Worm (Caenorhabditis elegans): ENCODE measurements around the gene npp-26.

Gene npp-26

ce11 chrIV:4809397-4809796 lies 44.9 kb downstream of the npp-26 start, which contains the start of gene ubxn-6:
TSS of gene ubxn-6 (minus strand) at chrIV:4809497.
- TF ChIP-seq Y116A8C.19 (tag; optimal IDR thresholded peaks at IDR 0.05; ENCODE audit: borderline replicate concordance) = no peak
- TF ChIP-seq mef-2 (tag; optimal IDR thresholded peaks at IDR 0.05) = no peak
- TF ChIP-seq unc-98 (GFP tag; IDR thresholded peaks at IDR 0.05) = no peak
- no peak for TF ChIP-seq egl-13 (tag; optimal IDR thresholded peaks at IDR 0.05)
- TF ChIP-seq unc-130 (tag; optimal IDR thresholded peaks at IDR 0.05) = no peak
- TF ChIP-seq lin-13 (GFP tag; optimal IDR thresholded peaks at IDR 0.05) = no peak
- no peak for TF ChIP-seq lin-35 (GFP tag; optimal IDR thresholded peaks at IDR 0.05)
- no peak for TF ChIP-seq fkh-4 (tag; optimal IDR thresholded peaks at IDR 0.05; ENCODE audit: borderline replicate concordance)
- TF ChIP-seq snpc-4 (tag; optimal IDR thresholded peaks at IDR 0.05) = no peak

- TF ChIP-seq nhr-20 (tag; optimal IDR thresholded peaks at IDR 0.05) = no peak
- no peak for TF ChIP-seq lin-14 (GFP tag; optimal IDR thresholded peaks at IDR 0.05)
- TF ChIP-seq blmp-1 (tag; optimal IDR thresholded peaks at IDR 0.05) = no peak
- TF ChIP-seq C34B4.2 (tag; optimal IDR thresholded peaks at IDR 0.05) = no peak
- no peak for TF ChIP-seq egl-13 (tag; optimal IDR thresholded peaks at IDR 0.05)
- no peak for TF ChIP-seq jun-1 (tag; optimal IDR thresholded peaks at IDR 0.05)
- no peak for TF ChIP-seq efl-1 (optimal IDR thresholded peaks at IDR 0.05)
- no peak for TF ChIP-seq efl-1 (GFP tag; optimal IDR thresholded peaks at IDR 0.05 in 1 of 2)
- TF ChIP-seq lir-3 (tag; optimal IDR thresholded peaks at IDR 0.05; ENCODE audit: poor library complexity) = no peak
- no peak for TF ChIP-seq sup-37 (GFP tag; optimal IDR thresholded peaks at IDR 0.05)
- TF ChIP-seq egl-27 (tag; optimal IDR thresholded peaks at IDR 0.05) = no peak
- no peak for TF ChIP-seq hpl-2 (GFP tag; optimal IDR thresholded peaks at IDR 0.05)
- no peak for TF ChIP-seq elt-2 (tag; optimal IDR thresholded peaks at IDR 0.05)
Observed at ce11 chrIV:4809813-4810212, 45.3 kb downstream of the npp-26 start, which contains the start of gene H06H21.37. TSS of gene H06H21.37 (minus strand) at chrIV:4809974.

- TF ChIP-seq nhr-84 (tag; optimal IDR thresholded peaks at IDR 0.05) (no peak), ama-1 (optimal IDR thresholded peaks at IDR 0.05) (no peak), nhr-19 (GFP tag; conservative IDR thresholded peaks at IDR 0.05) (no peak), aha-1 (tag; optimal IDR thresholded peaks at IDR 0.05) (no peak), efl-3 (GFP tag; optimal IDR thresholded peaks at IDR 0.05) (no peak), lin-15B (tag; optimal IDR thresholded peaks at IDR 0.05) (peak; percentile 59), unc-86 (tag; optimal IDR thresholded peaks at IDR 0.05) (peak; percentile 7), blmp-1 (tag; optimal IDR thresholded peaks at IDR 0.05) (no peak), ceh-8 (GFP tag; optimal IDR thresholded peaks at IDR 0.05) (no peak), lin-14 (GFP tag; optimal IDR thresholded peaks at IDR 0.05) (no peak), lin-35 (GFP tag; optimal IDR thresholded peaks at IDR 0.05) (peak; percentile 54 to 75), elt-2 (tag; optimal IDR thresholded peaks at IDR 0.05) (no peak), ceh-88 (GFP tag; IDR thresholded peaks at IDR 0.05) (no peak), pag-3 (tag; optimal IDR thresholded peaks at IDR 0.05; ENCODE audit: borderline replicate concordance, insufficient read depth) (no peak), sup-37 (GFP tag; optimal IDR thresholded peaks at IDR 0.05) (no peak), nhr-90 (tag; optimal IDR thresholded peaks at IDR 0.05; ENCODE audit: poor library complexity) (peak; percentile 54), grh-1 (GFP tag; IDR thresholded peaks at IDR 0.05) (no peak), lsy-2 (tag; optimal IDR thresholded peaks at IDR 0.05) (peak; percentile 63 to 85), hlh-4 (tag; optimal IDR thresholded peaks at IDR 0.05) (no peak), lir-3 (tag; optimal IDR thresholded peaks at IDR 0.05; ENCODE audit: poor library complexity) (no peak), C04F5.9 (tag; optimal IDR thresholded peaks at IDR 0.05) (no peak), nhr-76 (tag; optimal IDR thresholded peaks at IDR 0.05) (no peak), ceh-90 (tag; optimal IDR thresholded peaks at IDR 0.05) (no peak), F16B12.6 (tag; optimal IDR thresholded peaks at IDR 0.05) (peak; percentile 82), nhr-28 (tag; optimal IDR thresholded peaks at IDR 0.05) (no peak), egl-27 (tag; optimal IDR thresholded peaks at IDR 0.05) (no peak), rnt-1 (tag; optimal IDR thresholded peaks at IDR 0.05) (peak; percentile 51), swsn-7 (tag; optimal IDR thresholded peaks at IDR 0.05) (peak; percentile 47), mep-1 (tag; optimal IDR thresholded peaks at IDR 0.05) (no peak), alr-1 (tag; optimal IDR thresholded peaks at IDR 0.05; ENCODE audit: borderline replicate concordance) (no peak), xbp-1 (tag; optimal IDR thresholded peaks at IDR 0.05) (peak; percentile 45), sox-4 (tag; optimal IDR thresholded peaks at IDR 0.05) (no peak), irx-1 (tag; optimal IDR thresholded peaks at IDR 0.05) (no peak), sptf-1 (tag; optimal IDR thresholded peaks at IDR 0.05) (no peak), egl-13 (tag; optimal IDR thresholded peaks at IDR 0.05) (peak; percentile 13)
Observed at ce11 chrIV:4810377-4810984, 46.0 kb downstream of the npp-26 start, which contains the start of gene eif-1.A. TSS of gene eif-1.A (plus strand) at chrIV:4810934.
